Worm (Caenorhabditis elegans) whole organism, L3 larva: ENCODE results near the gene srz-12.

ENCODE experiments used
- aly-2 ChIP-seq: fragments of 150-350 bp; optimal IDR thresholded peaks from 2 replicates; lab custom pipeline; 2014; ENCODE audit warnings: missing biosample characterization, missing genetic modification characterization
- unc-39 ChIP-seq: sonication (generic microtip); optimal IDR thresholded peaks from 4 replicates; lab custom pipeline; 2017; ENCODE audit warnings: missing biosample characterization, missing genetic modification characterization

- no peak for TF ChIP-seq unc-39 (tag; lab: Kevin White, UChicago)
- TF ChIP-seq aly-2 = no peak
Measured at ce11 chrV:15890115-15890514, 27.6 kb upstream of the srz-12 start.
